Worm (Caenorhabditis elegans): ENCODE results near the gene mtm-9.

DNA sequence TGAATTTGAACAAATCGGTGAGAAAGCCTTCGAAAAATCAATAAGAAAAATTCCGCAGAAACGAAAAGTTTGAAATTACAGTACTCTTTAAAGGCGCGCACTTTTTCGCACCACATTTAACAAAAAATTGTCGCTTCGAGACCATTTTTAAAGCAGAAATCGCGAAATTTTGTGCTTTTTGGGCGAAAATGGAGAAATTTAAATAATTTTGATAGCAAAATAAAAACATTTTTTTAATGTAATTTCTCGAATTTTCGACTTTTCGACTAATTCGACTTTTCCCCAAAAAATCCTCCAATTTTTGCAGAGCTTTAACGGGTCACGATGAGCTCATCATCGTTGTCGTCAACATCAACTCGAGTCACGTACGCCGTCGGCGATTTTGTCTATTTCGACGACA is 38.7 kb upstream of the mtm-9 start, which contains the start of gene lin-40:
- TF ChIP-seq ztf-28 (GFP tag; IDR thresholded peaks at IDR 0.05) (no peak), lin-35 (GFP tag; optimal IDR thresholded peaks at IDR 0.05) (no peak), sea-2 (GFP tag; IDR thresholded peaks at IDR 0.05) (no peak), ama-1 (optimal IDR thresholded peaks at IDR 0.05) (no peak), ama-1 (GFP tag; optimal IDR thresholded peaks at IDR 0.05) (no peak), madf-8 (GFP tag; conservative IDR thresholded peaks at IDR 0.05) (no peak), pha-4 (tag; optimal IDR thresholded peaks at IDR 0.05) (no peak), rcor-1 (GFP tag; IDR thresholded peaks at IDR 0.05) (no peak), madf-3 (GFP tag; IDR thresholded peaks at IDR 0.05) (no peak), unc-62 (GFP tag; optimal IDR thresholded peaks at IDR 0.05) (no peak), nhr-80 (tag; optimal IDR thresholded peaks at IDR 0.05) (no peak)
